Worm (Caenorhabditis elegans): Measurements from ENCODE around the gene C16D9.4.
A peak's percentile ranks its signal among the peaks of the same experiment; 100 is the strongest.

C16D9.4 gene

DNA sequence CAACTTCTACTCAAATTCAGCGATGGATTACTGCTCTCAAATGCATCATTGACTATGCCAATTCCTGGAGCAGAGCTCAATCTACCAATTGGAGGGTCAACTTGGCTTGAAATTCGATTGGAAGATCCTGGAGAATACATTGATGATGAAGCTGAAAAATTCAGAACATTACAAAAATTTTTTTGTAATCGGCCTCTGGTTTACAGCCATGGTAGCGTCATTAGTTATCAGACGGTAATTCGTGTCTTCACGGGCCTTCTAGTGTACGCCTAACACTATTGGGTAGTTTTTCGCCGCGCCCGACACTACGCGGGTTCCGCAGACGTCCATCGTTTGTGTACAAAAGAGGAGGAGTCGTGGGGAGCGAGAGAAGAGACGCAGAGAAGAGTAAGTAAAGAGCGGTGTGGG, 14.0 kb downstream of the C16D9.4 start (continued):
- peak; percentile 99 for TF ChIP-seq hmg-1.2 (GFP tag; IDR thresholded peaks at IDR 0.05)
- peak; percentile 40 for TF ChIP-seq athp-1 (tag; optimal IDR thresholded peaks at IDR 0.05)
- no peak for TF ChIP-seq T26A5.8 (tag; optimal IDR thresholded peaks at IDR 0.05)
- peak; percentile 89 for TF ChIP-seq ZK185.1 (tag; optimal IDR thresholded peaks at IDR 0.05; ENCODE audit: poor library complexity, severe bottlenecking)
- TF ChIP-seq D2030.7 (GFP tag; IDR thresholded peaks at IDR 0.05), result peak; percentile 98
- TF ChIP-seq nfyb-1 (GFP tag; IDR thresholded peaks at IDR 0.05), result peak; percentile 91
- no peak for TF ChIP-seq pha-4 (tag; optimal IDR thresholded peaks at IDR 0.05)
- TF ChIP-seq sea-2 (GFP tag; IDR thresholded peaks at IDR 0.05), result no peak
- no peak for TF ChIP-seq sdz-38 (tag; optimal IDR thresholded peaks at IDR 0.05)
- peak; percentile 22 for TF ChIP-seq ztf-22 (GFP tag; optimal IDR thresholded peaks at IDR 0.05)
- peak; percentile 65 for TF ChIP-seq madf-8 (GFP tag; conservative IDR thresholded peaks at IDR 0.05)
- TF ChIP-seq rpc-1 (optimal IDR thresholded peaks at IDR 0.05), result peak; percentile 14
- TF ChIP-seq rpc-1 (tag; optimal IDR thresholded peaks at IDR 0.05), result peak; percentile 23
- TF ChIP-seq madf-3 (GFP tag; IDR thresholded peaks at IDR 0.05), result peak; percentile 74
- TF ChIP-seq hrde-1 (tag; optimal IDR thresholded peaks at IDR 0.05; ENCODE audit: borderline replicate concordance), result peak; percentile 90
- peak; percentile 66 for TF ChIP-seq ceh-27 (GFP tag; optimal IDR thresholded peaks at IDR 0.05)
- TF ChIP-seq repo-1 (tag; optimal IDR thresholded peaks at IDR 0.05), result peak; percentile 87
- no peak for TF ChIP-seq egl-18 (GFP tag; IDR thresholded peaks at IDR 0.05)
- TF ChIP-seq lin-35 (GFP tag; optimal IDR thresholded peaks at IDR 0.05), result peak in 2 of 3 experiments; percentile 31 to 75
- TF ChIP-seq F39B2.1 (GFP tag; IDR thresholded peaks at IDR 0.05), result peak; percentile 82
- 0 out of 2 replicates have a peak, but pooled peaks have one; percentile 38 for TF ChIP-seq egl-44 (GFP tag; IDR thresholded peaks at IDR 0.05)
- peak in 1 of 2 experiments; percentile 83 for TF ChIP-seq rec-8 (tag; optimal IDR thresholded peaks at IDR 0.05)
- TF ChIP-seq unc-62 (GFP tag; optimal IDR thresholded peaks at IDR 0.05), result no peak
- peak; percentile 80 for TF ChIP-seq somi-1 (GFP tag; optimal IDR thresholded peaks at IDR 0.05)
- peak; percentile 96 for TF ChIP-seq F49E8.2 (tag; optimal IDR thresholded peaks at IDR 0.05; ENCODE audit: insufficient read depth)
- TF ChIP-seq F57C9.4 (tag; optimal IDR thresholded peaks at IDR 0.05), result no peak
- TF ChIP-seq nfya-2 (GFP tag; IDR thresholded peaks at IDR 0.05), result no peak
- 0 out of 2 replicates have a peak, but pooled peaks have one; percentile 65 for TF ChIP-seq Y79H2A.3 (GFP tag; conservative IDR thresholded peaks at IDR 0.05)
- TF ChIP-seq ceh-58 (GFP tag; IDR thresholded peaks at IDR 0.05), result no peak
- TF ChIP-seq dpl-1 (GFP tag; optimal IDR thresholded peaks at IDR 0.05), result peak; percentile 40
- peak; percentile 77 for TF ChIP-seq attf-3 (GFP tag; conservative IDR thresholded peaks at IDR 0.05)

DNA sequence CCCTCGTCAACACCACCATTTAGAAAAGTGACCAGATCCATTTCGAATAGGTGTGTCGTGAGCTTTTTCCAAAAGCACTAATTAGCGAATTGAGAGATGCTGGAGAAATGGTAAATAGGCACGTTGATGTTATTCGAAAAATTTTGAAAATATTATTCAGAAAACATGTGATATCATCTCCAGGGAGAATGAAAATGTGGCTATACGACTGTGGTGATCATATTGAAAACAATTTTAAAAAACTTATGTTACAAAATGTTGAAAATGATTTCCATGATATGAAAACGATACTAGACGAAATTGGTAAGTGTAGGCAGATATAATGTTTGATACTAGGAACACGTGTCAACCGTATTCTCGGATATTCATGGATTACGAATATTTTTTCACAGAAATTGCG, 15.9 kb downstream of the C16D9.4 start, which contains the start of gene K07C11.10:
Gene K07C11.10, minus strand, starts transcription at position 101 of the 400 bp plus-strand sequence.
- TF ChIP-seq dpff-1 (tag; optimal IDR thresholded peaks at IDR 0.05) (no peak), zim-3 (tag; optimal IDR thresholded peaks at IDR 0.05) (no peak), B0035.1 (tag; optimal IDR thresholded peaks at IDR 0.05) (no peak), sdz-38 (tag; optimal IDR thresholded peaks at IDR 0.05) (no peak), madf-3 (GFP tag; IDR thresholded peaks at IDR 0.05) (no peak), ceh-79 (tag; optimal IDR thresholded peaks at IDR 0.05) (no peak), pbrm-1 (GFP tag; IDR thresholded peaks at IDR 0.05) (no peak), madf-10 (tag; optimal IDR thresholded peaks at IDR 0.05) (no peak), ekl-4 (GFP tag; IDR thresholded peaks at IDR 0.05) (no peak), lin-26 (GFP tag; IDR thresholded peaks at IDR 0.05) (no peak), F52B5.7 (tag; optimal IDR thresholded peaks at IDR 0.05) (no peak), ccch-3 (GFP tag; optimal IDR thresholded peaks at IDR 0.05) (no peak), snpc-1.3 (tag; optimal IDR thresholded peaks at IDR 0.05; ENCODE audit: insufficient read depth) (no peak), repo-1 (tag; optimal IDR thresholded peaks at IDR 0.05) (no peak), unc-62 (GFP tag; optimal IDR thresholded peaks at IDR 0.05) (no peak), B0336.3 (GFP tag; IDR thresholded peaks at IDR 0.05) (no peak)
